Worm (Caenorhabditis elegans) whole organism, L4 larva: ENCODE measurements around the gene C09B8.3.

Experiments
- aly-2 ChIP-seq: sonication (generic microtip); optimal IDR thresholded peaks from 2 replicates; lab custom pipeline; 2018; ENCODE audit warnings: missing biosample characterization, missing genetic modification characterization
- fos-1 ChIP-seq: fragments of 150-350 bp; optimal IDR thresholded peaks from 2 replicates; lab custom pipeline; 2014; ENCODE audit warnings: missing biosample characterization, missing genetic modification characterization
- jun-1 ChIP-seq: fragments of 150-350 bp; optimal IDR thresholded peaks from 2 replicates; lab custom pipeline; 2014; ENCODE audit warnings: missing biosample characterization, missing genetic modification reagents, missing genetic modification characterization
- nhr-11 ChIP-seq: fragments of 150-350 bp; optimal IDR thresholded peaks from 2 replicates; lab custom pipeline; 2014; ENCODE audit warnings: missing biosample characterization, missing genetic modification characterization
- nhr-237 ChIP-seq: sonication (generic microtip); optimal IDR thresholded peaks from 2 replicates; lab custom pipeline; 2017; ENCODE audit warnings: missing biosample characterization, missing genetic modification characterization
- saeg-2 ChIP-seq: fragments of 200-800 bp; sonication (Bioruptor generic); IDR thresholded peaks from 2 replicates; pipeline ENCODE4 v1.3.6; 2022; ENCODE audit warnings: missing genetic modification reagents, missing genetic modification characterization, missing compliant biosample characterization
- set-16 ChIP-seq: fragments of 200-800 bp; sonication (Bioruptor generic); IDR thresholded peaks from 2 replicates; pipeline ENCODE4 v1.3.6; 2022; ENCODE audit warnings: missing genetic modification reagents, missing genetic modification characterization, missing compliant biosample characterization
- snpc-4 ChIP-seq: fragments of 150-350 bp; optimal IDR thresholded peaks from 2 replicates; lab custom pipeline; 2014; ENCODE audit warnings: missing biosample characterization, missing genetic modification characterization

- TF ChIP-seq nhr-237 (tag; lab: Kevin White, UChicago): no peak
- TF ChIP-seq snpc-4 (tag; lab: Kevin White, UChicago): no peak
- TF ChIP-seq fos-1 (tag; lab: Kevin White, UChicago): no peak
- peak; percentile 90 for TF ChIP-seq nhr-11 (tag; lab: Kevin White, UChicago)
- no peak for TF ChIP-seq aly-2 (tag; lab: Kevin White, UChicago)
- TF ChIP-seq set-16: peak; percentile 86
- 0 out of 2 replicates have a peak, but pooled peaks have one; percentile 28 for TF ChIP-seq saeg-2 (GFP tag; lab: Robert Waterston, UW)
- TF ChIP-seq jun-1 (tag; lab: Kevin White, UChicago): peak; percentile 68
Observed at ce11 chrX:5984581-5985039, 25.9 kb downstream of the C09B8.3 start, which contains the start of gene klp-13.
